Worm (Caenorhabditis elegans) whole organism, L1 larva: ENCODE results near the gene rrp-1.

Source experiments
- C16A3.4 ChIP-seq: fragments of 150-350 bp; optimal IDR thresholded peaks from 2 replicates; lab custom pipeline; 2014; ENCODE audit warnings: missing biosample characterization, missing genetic modification characterization
- F16B12.6 ChIP-seq: fragments of 150-350 bp; optimal IDR thresholded peaks from 2 replicates; lab custom pipeline; 2014; ENCODE audit warnings: missing biosample characterization, missing genetic modification characterization
- aly-2 ChIP-seq: fragments of 150-350 bp; optimal IDR thresholded peaks from 2 replicates; lab custom pipeline; 2014; ENCODE audit warnings: missing biosample characterization, missing genetic modification characterization
- blmp-1 ChIP-seq: fragments of 150-350 bp; optimal IDR thresholded peaks from 2 replicates; lab custom pipeline; 2014; ENCODE audit warnings: missing biosample characterization, missing genetic modification characterization
- ceh-63 ChIP-seq: fragments of 200-800 bp; sonication (Bioruptor generic); optimal IDR thresholded peaks from 2 replicates; lab custom pipeline; 2018; ENCODE audit warnings: mild to moderate bottlenecking, missing genetic modification characterization, missing compliant biosample characterization
- ceh-8 ChIP-seq: fragments of 200-800 bp; sonication (Bioruptor generic); optimal IDR thresholded peaks from 2 replicates; lab custom pipeline; 2018; ENCODE audit warnings: mild to moderate bottlenecking, missing genetic modification characterization, moderate library complexity, missing compliant biosample characterization
- ceh-82 ChIP-seq, 3 experiments: fragments of 150-350 bp in 1 of 3; sonication (generic microtip) in 2 of 3; optimal IDR thresholded peaks; 2 replicates each; lab custom pipeline; 2014 to 2017; ENCODE audit warnings: missing biosample characterization in 3 of 3, missing genetic modification characterization in 3 of 3
- dpl-1 ChIP-seq, 3 experiments: fragments of 150-350 bp in 2 of 3; sonication (generic microtip) in 1 of 3; optimal IDR thresholded peaks; 2 replicates each; lab custom pipeline; 2014 to 2017; ENCODE audit warnings: missing biosample characterization in 3 of 3, missing genetic modification characterization in 3 of 3, missing genetic modification reagents in 3 of 3
- efl-1 ChIP-seq, 4 experiments: fragments of 150-350 bp; optimal IDR thresholded peaks in 3 of 4; peaks in 1 of 4; 1 replicate in 1 of 4; 2 replicates in 3 of 4; lab custom pipeline; 2014; ENCODE audit warnings: missing biosample characterization in 2 of 4, missing genetic modification characterization in 2 of 4, missing genetic modification reagents in 2 of 4
- efl-3 ChIP-seq: fragments of 200-800 bp; sonication (Bioruptor generic); optimal IDR thresholded peaks from 2 replicates; lab custom pipeline; 2018; ENCODE audit warnings: mild to moderate bottlenecking, missing genetic modification characterization, missing compliant biosample characterization
- egl-27 ChIP-seq, 2 experiments: fragments of 150-350 bp in 1 of 2; sonication (generic microtip); optimal IDR thresholded peaks; 3 replicates each; lab custom pipeline; 2017 to 2018; ENCODE audit warnings: missing biosample characterization in 2 of 2, missing genetic modification characterization in 2 of 2, missing genetic modification reagents in 2 of 2
- elt-3 ChIP-seq, 6 experiments: fragments of 150-350 bp in 1 of 6; sonication (generic microtip); optimal IDR thresholded peaks; 2 replicates each; lab custom pipeline; 2017 to 2018; ENCODE audit warnings: missing biosample characterization in 6 of 6, missing genetic modification characterization in 6 of 6, inconsistent platforms in 1 of 6
- fkh-8 ChIP-seq: sonication (generic microtip); optimal IDR thresholded peaks from 2 replicates; lab custom pipeline; 2016; ENCODE audit warnings: mild to moderate bottlenecking, missing genetic modification characterization, missing compliant biosample characterization
- grh-1 ChIP-seq: fragments of 200-800 bp; sonication (Bioruptor generic); IDR thresholded peaks from 2 replicates; pipeline ENCODE4 v1.3.6; 2022; ENCODE audit warnings: missing genetic modification reagents, missing genetic modification characterization, missing compliant biosample characterization
- hpl-2 ChIP-seq: fragments of 150-350 bp; optimal IDR thresholded peaks from 2 replicates; lab custom pipeline; 2014; ENCODE audit warnings: missing biosample characterization, missing genetic modification reagents, missing genetic modification characterization
- isw-1 ChIP-seq: fragments of 200-800 bp; sonication (Bioruptor generic); IDR thresholded peaks from 2 replicates; pipeline ENCODE4 v1.3.6; 2022; ENCODE audit warnings: missing genetic modification characterization, missing compliant biosample characterization
- jun-1 ChIP-seq: fragments of 150-350 bp; optimal IDR thresholded peaks from 2 replicates; lab custom pipeline; 2014; ENCODE audit warnings: missing biosample characterization, missing genetic modification reagents, missing genetic modification characterization
- lin-14 ChIP-seq: fragments of 200-800 bp; sonication (Bioruptor generic); optimal IDR thresholded peaks from 2 replicates; lab custom pipeline; 2018; ENCODE audit warnings: mild to moderate bottlenecking, missing genetic modification characterization, moderate library complexity, missing compliant biosample characterization
- lin-15B ChIP-seq: fragments of 150-350 bp; sonication (generic microtip); optimal IDR thresholded peaks from 3 replicates; lab custom pipeline; 2014; ENCODE audit warnings: missing biosample characterization, missing genetic modification characterization
- mdl-1 ChIP-seq, 2 experiments: fragments of 150-350 bp; optimal IDR thresholded peaks; 2 replicates each; lab custom pipeline; 2014 to 2017; ENCODE audit warnings: missing biosample characterization in 2 of 2, missing genetic modification characterization in 2 of 2, inconsistent platforms in 1 of 2
- mef-2 ChIP-seq: fragments of 150-350 bp; optimal IDR thresholded peaks from 2 replicates; lab custom pipeline; 2014; ENCODE audit warnings: missing biosample characterization, missing genetic modification characterization
- mep-1 ChIP-seq: fragments of 150-350 bp; optimal IDR thresholded peaks from 2 replicates; lab custom pipeline; 2014; ENCODE audit warnings: missing biosample characterization, missing genetic modification characterization
- nhr-11 ChIP-seq: fragments of 150-350 bp; optimal IDR thresholded peaks from 2 replicates; lab custom pipeline; 2014; ENCODE audit warnings: missing biosample characterization, missing genetic modification characterization
- nhr-28 ChIP-seq: fragments of 150-350 bp; optimal IDR thresholded peaks from 2 replicates; lab custom pipeline; 2014; ENCODE audit warnings: missing biosample characterization, missing genetic modification characterization
- nhr-47 ChIP-seq: sonication (generic microtip); optimal IDR thresholded peaks from 2 replicates; lab custom pipeline; 2016; ENCODE audit warnings: mild to moderate bottlenecking, missing genetic modification characterization, moderate library complexity, missing compliant biosample characterization
- nhr-76 ChIP-seq: sonication (generic microtip); optimal IDR thresholded peaks from 2 replicates; lab custom pipeline; 2017; ENCODE audit warnings: missing biosample characterization, missing genetic modification characterization
- nhr-77 ChIP-seq: fragments of 150-350 bp; optimal IDR thresholded peaks from 2 replicates; lab custom pipeline; 2014; ENCODE audit warnings: missing biosample characterization, missing genetic modification characterization
- nhr-84 ChIP-seq: sonication (generic microtip); optimal IDR thresholded peaks from 2 replicates; lab custom pipeline; 2017; ENCODE audit warnings: missing biosample characterization, missing genetic modification characterization
- rnt-1 ChIP-seq: sonication (generic microtip); optimal IDR thresholded peaks from 2 replicates; lab custom pipeline; 2016; ENCODE audit warnings: mild to moderate bottlenecking, missing genetic modification characterization, moderate library complexity, missing compliant biosample characterization
- skn-1 ChIP-seq: fragments of 150-350 bp; optimal IDR thresholded peaks from 2 replicates; lab custom pipeline; 2014; ENCODE audit warnings: missing biosample characterization, missing genetic modification characterization
- snpc-4 ChIP-seq: fragments of 150-350 bp; optimal IDR thresholded peaks from 2 replicates; lab custom pipeline; 2014; ENCODE audit warnings: missing biosample characterization, missing genetic modification characterization
- snu-23 ChIP-seq: sonication (generic microtip); optimal IDR thresholded peaks from 2 replicates; lab custom pipeline; 2016; ENCODE audit warnings: missing genetic modification characterization, missing compliant biosample characterization
- sox-4 ChIP-seq: sonication (generic microtip); optimal IDR thresholded peaks from 2 replicates; lab custom pipeline; 2016; ENCODE audit warnings: missing genetic modification characterization, missing compliant biosample characterization
- sup-37 ChIP-seq: fragments of 200-800 bp; sonication (Bioruptor generic); optimal IDR thresholded peaks from 2 replicates; lab custom pipeline; 2018; ENCODE audit warnings: mild to moderate bottlenecking, missing genetic modification characterization, missing compliant biosample characterization
- swsn-7 ChIP-seq: sonication (generic microtip); optimal IDR thresholded peaks from 2 replicates; lab custom pipeline; 2016; ENCODE audit warnings: missing genetic modification characterization, missing compliant biosample characterization
- tbx-2 ChIP-seq: sonication (generic microtip); optimal IDR thresholded peaks from 2 replicates; lab custom pipeline; 2016; ENCODE audit warnings: missing genetic modification characterization, missing compliant biosample characterization
- unc-130 ChIP-seq: fragments of 150-350 bp; optimal IDR thresholded peaks from 2 replicates; lab custom pipeline; 2017; ENCODE audit warnings: missing biosample characterization, missing genetic modification characterization, inconsistent platforms
- unc-62 ChIP-seq: fragments of 150-350 bp; optimal IDR thresholded peaks from 2 replicates; lab custom pipeline; 2014; ENCODE audit warnings: missing biosample characterization, missing genetic modification reagents, missing genetic modification characterization
- zag-1 ChIP-seq: fragments of 150-350 bp; optimal IDR thresholded peaks from 2 replicates; lab custom pipeline; 2014; ENCODE audit warnings: missing biosample characterization, missing genetic modification characterization
- zip-4 ChIP-seq: fragments of 200-800 bp; sonication (Bioruptor generic); optimal IDR thresholded peaks from 2 replicates; lab custom pipeline; 2018; ENCODE audit warnings: mild to moderate bottlenecking, missing genetic modification characterization, moderate library complexity, missing compliant biosample characterization
- ztf-4 ChIP-seq: fragments of 150-350 bp; optimal IDR thresholded peaks from 2 replicates; lab custom pipeline; 2014; ENCODE audit warnings: missing biosample characterization, missing genetic modification characterization

Gene rrp-1

ce11 chrIV:9948035-9948434 is 34.0 kb downstream of the rrp-1 start (continued):
- TF ChIP-seq mep-1 (tag; lab: Kevin White, UChicago): peak; percentile 8
- TF ChIP-seq aly-2 (tag; lab: Kevin White, UChicago): no peak
- TF ChIP-seq dpl-1 (GFP tag; optimal IDR thresholded peaks at IDR 0.05; lab: Kevin White, UChicago): peak; percentile 8 to 39 (median 12)
- no peak for TF ChIP-seq nhr-28 (tag; lab: Kevin White, UChicago)
- TF ChIP-seq fkh-8 (tag; lab: Kevin White, UChicago): no peak
- TF ChIP-seq nhr-84 (tag; lab: Kevin White, UChicago): no peak
- TF ChIP-seq blmp-1 (tag; lab: Kevin White, UChicago): no peak
- peak; percentile 73 for TF ChIP-seq lin-14 (GFP tag; lab: Kevin White, UChicago)
- no peak for TF ChIP-seq unc-62
- TF ChIP-seq ceh-8 (GFP tag; lab: Kevin White, UChicago): no peak
- no peak for TF ChIP-seq nhr-11 (tag; lab: Kevin White, UChicago)
- peak; percentile 39 for TF ChIP-seq snu-23 (GFP tag; lab: Kevin White, UChicago)
- no peak for TF ChIP-seq skn-1 (tag; lab: Kevin White, UChicago)
- no peak for TF ChIP-seq grh-1 (GFP tag; lab: Robert Waterston, UW)
- TF ChIP-seq efl-3 (GFP tag; lab: Kevin White, UChicago): no peak
- TF ChIP-seq mdl-1 (tag; optimal IDR thresholded peaks at IDR 0.05; lab: Kevin White, UChicago): no peak
- no peak for TF ChIP-seq hpl-2 (GFP tag; lab: Kevin White, UChicago)
- TF ChIP-seq sup-37 (GFP tag; lab: Kevin White, UChicago): no peak
- no peak for TF ChIP-seq isw-1
- no peak for TF ChIP-seq ztf-4 (tag; lab: Kevin White, UChicago)
- no peak for TF ChIP-seq zag-1 (tag; lab: Kevin White, UChicago)
- no peak for TF ChIP-seq egl-27 (tag; optimal IDR thresholded peaks at IDR 0.05; lab: Kevin White, UChicago)
- TF ChIP-seq nhr-77: peak; percentile 35
- TF ChIP-seq jun-1: no peak
- TF ChIP-seq elt-3 (tag; optimal IDR thresholded peaks at IDR 0.05; lab: Kevin White, UChicago): no peak
- no peak for TF ChIP-seq zip-4 (GFP tag; lab: Kevin White, UChicago)
- no peak for TF ChIP-seq snpc-4 (tag; lab: Kevin White, UChicago)
- TF ChIP-seq swsn-7 (tag; lab: Kevin White, UChicago): no peak

- no peak for TF ChIP-seq F16B12.6 (tag; lab: Kevin White, UChicago)
- no peak for TF ChIP-seq C16A3.4 (tag; lab: Kevin White, UChicago)
- peak; percentile 22 for TF ChIP-seq tbx-2 (tag; lab: Kevin White, UChicago)
- TF ChIP-seq efl-1 (optimal IDR thresholded peaks at IDR 0.05; lab: Kevin White, UChicago): no peak
- TF ChIP-seq efl-1 (GFP tag; optimal IDR thresholded peaks at IDR 0.05 in 1 of 2; lab: Kevin White, UChicago): peak in 1 of 2 experiments; percentile 79
- TF ChIP-seq ceh-82 (tag; optimal IDR thresholded peaks at IDR 0.05; lab: Kevin White, UChicago): no peak
- no peak for TF ChIP-seq blmp-1 (tag; lab: Kevin White, UChicago)
- no peak for TF ChIP-seq sox-4 (tag; lab: Kevin White, UChicago)
- TF ChIP-seq nhr-77: peak; percentile 45
These were observed 37.8 kb downstream of the rrp-1 start for ce11 chrIV:9944279-9944678.

ce11 chrIV:9943214-9943613 is 38.9 kb downstream of the rrp-1 start:
- no peak for TF ChIP-seq mef-2 (tag; lab: Kevin White, UChicago)
- TF ChIP-seq ceh-63 (GFP tag; lab: Kevin White, UChicago): no peak
- no peak for TF ChIP-seq zip-4 (GFP tag; lab: Kevin White, UChicago)
- TF ChIP-seq nhr-47: no peak
- TF ChIP-seq unc-130 (tag; lab: Kevin White, UChicago): no peak
- TF ChIP-seq aly-2 (tag; lab: Kevin White, UChicago): no peak
- TF ChIP-seq lin-15B (tag; lab: Kevin White, UChicago): no peak
- TF ChIP-seq nhr-76 (tag; lab: Kevin White, UChicago): no peak
- no peak for TF ChIP-seq ceh-82 (tag; optimal IDR thresholded peaks at IDR 0.05; lab: Kevin White, UChicago)
- no peak for TF ChIP-seq rnt-1
